Worm (Caenorhabditis elegans) whole organism, L1 larva: Measurements from ENCODE around the gene Y25C1A.2.

Experiments
- Y116A8C.19 ChIP-seq: sonication (generic microtip); optimal IDR thresholded peaks from 2 replicates; lab custom pipeline; 2016; ENCODE audit warnings: missing compliant biosample characterization, missing genetic modification characterization, borderline replicate concordance
- aha-1 ChIP-seq: fragments of 150-350 bp; optimal IDR thresholded peaks from 2 replicates; lab custom pipeline; 2014; ENCODE audit warnings: missing biosample characterization, missing genetic modification characterization
- alr-1 ChIP-seq: fragments of 200-800 bp; sonication (Bioruptor generic); optimal IDR thresholded peaks from 2 replicates; lab custom pipeline; 2018; ENCODE audit warnings: borderline replicate concordance, mild to moderate bottlenecking, missing genetic modification characterization, missing compliant biosample characterization
- ceh-63 ChIP-seq: fragments of 200-800 bp; sonication (Bioruptor generic); optimal IDR thresholded peaks from 2 replicates; lab custom pipeline; 2018; ENCODE audit warnings: mild to moderate bottlenecking, missing genetic modification characterization, missing compliant biosample characterization
- ceh-90 ChIP-seq: sonication (generic microtip); optimal IDR thresholded peaks from 2 replicates; lab custom pipeline; 2016; ENCODE audit warnings: missing genetic modification characterization, missing compliant biosample characterization
- efl-1 ChIP-seq, 4 experiments: fragments of 150-350 bp; optimal IDR thresholded peaks in 3 of 4; peaks in 1 of 4; 1 replicate in 1 of 4; 2 replicates in 3 of 4; lab custom pipeline; 2014; ENCODE audit warnings: missing biosample characterization in 2 of 4, missing genetic modification characterization in 2 of 4, missing genetic modification reagents in 2 of 4
- efl-3 ChIP-seq: fragments of 200-800 bp; sonication (Bioruptor generic); optimal IDR thresholded peaks from 2 replicates; lab custom pipeline; 2018; ENCODE audit warnings: mild to moderate bottlenecking, missing genetic modification characterization, missing compliant biosample characterization
- elt-3 ChIP-seq, 6 experiments: fragments of 150-350 bp in 1 of 6; sonication (generic microtip); optimal IDR thresholded peaks; 2 replicates each; lab custom pipeline; 2017 to 2018; ENCODE audit warnings: missing biosample characterization in 6 of 6, missing genetic modification characterization in 6 of 6, inconsistent platforms in 1 of 6
- fkh-10 ChIP-seq: sonication (generic microtip); optimal IDR thresholded peaks from 2 replicates; lab custom pipeline; 2017; ENCODE audit warnings: missing biosample characterization, missing genetic modification reagents, missing genetic modification characterization
- fkh-4 ChIP-seq: sonication (generic microtip); optimal IDR thresholded peaks from 2 replicates; lab custom pipeline; 2016; ENCODE audit warnings: missing compliant biosample characterization, missing genetic modification characterization, borderline replicate concordance
- fkh-8 ChIP-seq: sonication (generic microtip); optimal IDR thresholded peaks from 2 replicates; lab custom pipeline; 2016; ENCODE audit warnings: mild to moderate bottlenecking, missing genetic modification characterization, missing compliant biosample characterization
- fos-1 ChIP-seq: fragments of 150-350 bp; optimal IDR thresholded peaks from 2 replicates; lab custom pipeline; 2014; ENCODE audit warnings: missing biosample characterization, missing genetic modification characterization
- hlh-17 ChIP-seq: fragments of 200-800 bp; sonication (Bioruptor generic); optimal IDR thresholded peaks from 2 replicates; lab custom pipeline; 2018; ENCODE audit warnings: missing genetic modification characterization, mild to moderate bottlenecking, missing compliant biosample characterization, moderate library complexity, borderline replicate concordance
- hlh-4 ChIP-seq: sonication (generic microtip); optimal IDR thresholded peaks from 2 replicates; lab custom pipeline; 2016; ENCODE audit warnings: mild to moderate bottlenecking, missing genetic modification characterization, missing compliant biosample characterization
- irx-1 ChIP-seq: sonication (generic microtip); optimal IDR thresholded peaks from 2 replicates; lab custom pipeline; 2016; ENCODE audit warnings: missing genetic modification characterization, missing compliant biosample characterization
- jun-1 ChIP-seq: fragments of 150-350 bp; optimal IDR thresholded peaks from 2 replicates; lab custom pipeline; 2014; ENCODE audit warnings: missing biosample characterization, missing genetic modification reagents, missing genetic modification characterization
- lin-13 ChIP-seq: fragments of 150-350 bp; optimal IDR thresholded peaks from 2 replicates; lab custom pipeline; 2014; ENCODE audit warnings: missing biosample characterization, missing genetic modification reagents, missing genetic modification characterization
- lin-14 ChIP-seq: fragments of 200-800 bp; sonication (Bioruptor generic); optimal IDR thresholded peaks from 2 replicates; lab custom pipeline; 2018; ENCODE audit warnings: mild to moderate bottlenecking, missing genetic modification characterization, moderate library complexity, missing compliant biosample characterization
- lin-35 ChIP-seq, 2 experiments: fragments of 150-350 bp; optimal IDR thresholded peaks; 2 replicates each; lab custom pipeline; 2014; ENCODE audit warnings: missing biosample characterization in 2 of 2, missing genetic modification characterization in 2 of 2, missing genetic modification reagents in 2 of 2
- lsy-2 ChIP-seq, 2 experiments: fragments of 150-350 bp; optimal IDR thresholded peaks; 2 replicates each; lab custom pipeline; 2014; ENCODE audit warnings: missing biosample characterization in 2 of 2, missing genetic modification characterization in 2 of 2
- nhr-11 ChIP-seq: fragments of 150-350 bp; optimal IDR thresholded peaks from 2 replicates; lab custom pipeline; 2014; ENCODE audit warnings: missing biosample characterization, missing genetic modification characterization
- nhr-19 ChIP-seq: fragments of 200-800 bp; sonication (Bioruptor generic); conservative IDR thresholded peaks from 2 replicates; pipeline ENCODE4 v1.3.6; 2022; ENCODE audit warnings: missing genetic modification characterization, missing compliant biosample characterization
- nhr-71 ChIP-seq: sonication (generic microtip); optimal IDR thresholded peaks from 2 replicates; lab custom pipeline; 2016; ENCODE audit warnings: mild to moderate bottlenecking, missing genetic modification characterization, moderate library complexity, missing compliant biosample characterization
- nhr-76 ChIP-seq: sonication (generic microtip); optimal IDR thresholded peaks from 2 replicates; lab custom pipeline; 2017; ENCODE audit warnings: missing biosample characterization, missing genetic modification characterization
- nhr-77 ChIP-seq: fragments of 150-350 bp; optimal IDR thresholded peaks from 2 replicates; lab custom pipeline; 2014; ENCODE audit warnings: missing biosample characterization, missing genetic modification characterization
- nhr-85 ChIP-seq: sonication (generic microtip); peaks from one replicate; lab custom pipeline; 2016; ENCODE audit warnings: missing genetic modification characterization, inconsistent platforms, missing compliant biosample characterization
- nhr-90 ChIP-seq: sonication (generic microtip); optimal IDR thresholded peaks from 2 replicates; lab custom pipeline; 2016; ENCODE audit warnings: mild to moderate bottlenecking, missing genetic modification characterization, missing compliant biosample characterization; ENCODE audit not compliant: poor library complexity
- pag-3 ChIP-seq: sonication (generic microtip); optimal IDR thresholded peaks from 2 replicates; lab custom pipeline; 2017; ENCODE audit warnings: missing genetic modification characterization, mild to moderate bottlenecking, missing compliant biosample characterization, antibody characterized with exemption, borderline replicate concordance; ENCODE audit not compliant: insufficient read depth
- pax-3 ChIP-seq: fragments of 200-800 bp; sonication (Bioruptor generic); optimal IDR thresholded peaks from 2 replicates; lab custom pipeline; 2018; ENCODE audit warnings: mild to moderate bottlenecking, missing genetic modification characterization, moderate library complexity, missing compliant biosample characterization
- pqm-1 ChIP-seq: sonication (generic microtip); optimal IDR thresholded peaks from 3 replicates; lab custom pipeline; 2017; ENCODE audit warnings: missing biosample characterization, missing genetic modification characterization
- skn-1 ChIP-seq: fragments of 150-350 bp; optimal IDR thresholded peaks from 2 replicates; lab custom pipeline; 2014; ENCODE audit warnings: missing biosample characterization, missing genetic modification characterization
- sox-4 ChIP-seq: sonication (generic microtip); optimal IDR thresholded peaks from 2 replicates; lab custom pipeline; 2016; ENCODE audit warnings: missing genetic modification characterization, missing compliant biosample characterization
- sptf-1 ChIP-seq: fragments of 150-350 bp; optimal IDR thresholded peaks from 2 replicates; lab custom pipeline; 2014; ENCODE audit warnings: missing biosample characterization, missing genetic modification characterization
- swsn-7 ChIP-seq: sonication (generic microtip); optimal IDR thresholded peaks from 2 replicates; lab custom pipeline; 2016; ENCODE audit warnings: missing genetic modification characterization, missing compliant biosample characterization
- unc-86 ChIP-seq: sonication (generic microtip); optimal IDR thresholded peaks from 2 replicates; lab custom pipeline; 2016; ENCODE audit warnings: missing genetic modification characterization, missing compliant biosample characterization
- zip-4 ChIP-seq: fragments of 200-800 bp; sonication (Bioruptor generic); optimal IDR thresholded peaks from 2 replicates; lab custom pipeline; 2018; ENCODE audit warnings: mild to moderate bottlenecking, missing genetic modification characterization, moderate library complexity, missing compliant biosample characterization

The Y25C1A.2 gene

ce11 chrII:3064631-3065030 is 47.8 kb upstream of the Y25C1A.2 start:
- TF ChIP-seq nhr-85 (tag; lab: Kevin White, UChicago): no peak
- no peak for TF ChIP-seq unc-86 (tag; lab: Kevin White, UChicago)
- TF ChIP-seq sptf-1: no peak
- TF ChIP-seq fkh-4: no peak
- no peak for TF ChIP-seq fos-1 (tag; lab: Kevin White, UChicago)
- TF ChIP-seq pqm-1 (tag; lab: Kevin White, UChicago): no peak
- no peak for TF ChIP-seq aha-1 (tag; lab: Kevin White, UChicago)
- TF ChIP-seq nhr-71: no peak
- no peak for TF ChIP-seq alr-1 (tag; lab: Kevin White, UChicago)
- no peak for TF ChIP-seq fkh-8 (tag; lab: Kevin White, UChicago)
- no peak for TF ChIP-seq nhr-11 (tag; lab: Kevin White, UChicago)
- no peak for TF ChIP-seq hlh-4 (tag; lab: Kevin White, UChicago)
- TF ChIP-seq hlh-17 (GFP tag; lab: Kevin White, UChicago): no peak
- TF ChIP-seq irx-1 (tag; lab: Kevin White, UChicago): no peak
- no peak for TF ChIP-seq zip-4 (GFP tag; lab: Kevin White, UChicago)
- TF ChIP-seq lin-35 (GFP tag; optimal IDR thresholded peaks at IDR 0.05; lab: Kevin White, UChicago): no peak

- TF ChIP-seq fkh-10 (GFP tag; lab: Kevin White, UChicago) (no peak), efl-1 (optimal IDR thresholded peaks at IDR 0.05; lab: Kevin White, UChicago) (no peak), efl-1 (GFP tag; optimal IDR thresholded peaks at IDR 0.05 in 1 of 2; lab: Kevin White, UChicago) (peak in 1 of 2 experiments; percentile 90), nhr-85 (tag; lab: Kevin White, UChicago) (peak; percentile 35)
Observed at ce11 chrII:3065086-3065485, 47.3 kb upstream of the Y25C1A.2 start.

DNA sequence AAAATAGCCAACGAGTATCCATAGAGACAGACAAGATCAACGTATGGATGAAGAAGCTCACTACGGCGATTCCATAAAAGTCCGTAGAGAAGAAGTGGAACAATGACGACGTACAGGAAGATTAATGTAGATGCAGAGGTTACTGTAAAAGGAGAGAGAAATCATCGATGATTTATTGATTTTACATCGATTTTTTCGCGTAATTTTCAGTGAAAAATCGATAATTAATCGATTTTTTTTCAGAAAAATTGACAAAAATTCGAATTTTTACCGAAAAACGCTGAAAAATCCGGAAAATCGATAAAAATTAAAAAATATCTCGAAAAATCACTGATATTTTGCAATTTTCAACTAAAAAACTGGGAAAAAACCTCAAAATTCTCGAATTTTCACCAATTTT is 46.0 kb upstream of the Y25C1A.2 start:
- TF ChIP-seq lin-35 (GFP tag; optimal IDR thresholded peaks at IDR 0.05; lab: Kevin White, UChicago): no peak
- TF ChIP-seq lin-14 (GFP tag; lab: Kevin White, UChicago): no peak
- no peak for TF ChIP-seq nhr-11 (tag; lab: Kevin White, UChicago)
- no peak for TF ChIP-seq pag-3 (tag; lab: Kevin White, UChicago)
- TF ChIP-seq unc-86 (tag; lab: Kevin White, UChicago): no peak
- no peak for TF ChIP-seq nhr-90 (tag; lab: Kevin White, UChicago)
- no peak for TF ChIP-seq fkh-4
- TF ChIP-seq Y116A8C.19 (tag; lab: Kevin White, UChicago): no peak
- TF ChIP-seq nhr-76: no peak

ce11 chrII:3067447-3067846 is 45.0 kb upstream of the Y25C1A.2 start:
- TF ChIP-seq lin-13 (GFP tag; lab: Kevin White, UChicago): no peak
- no peak for TF ChIP-seq nhr-90 (tag; lab: Kevin White, UChicago)
- no peak for TF ChIP-seq pax-3 (tag; lab: Kevin White, UChicago)
- TF ChIP-seq jun-1: no peak
- no peak for TF ChIP-seq nhr-19 (GFP tag; lab: Robert Waterston, UW)
- TF ChIP-seq swsn-7 (tag; lab: Kevin White, UChicago): no peak
- TF ChIP-seq sox-4 (tag; lab: Kevin White, UChicago): no peak
- TF ChIP-seq elt-3 (tag; optimal IDR thresholded peaks at IDR 0.05; lab: Kevin White, UChicago): no peak
- TF ChIP-seq nhr-11 (tag; lab: Kevin White, UChicago): no peak
- no peak for TF ChIP-seq efl-3 (GFP tag; lab: Kevin White, UChicago)
- no peak for TF ChIP-seq ceh-90 (tag; lab: Kevin White, UChicago)
- TF ChIP-seq skn-1 (tag; lab: Kevin White, UChicago): no peak
- no peak for TF ChIP-seq irx-1 (tag; lab: Kevin White, UChicago)
- TF ChIP-seq ceh-63 (GFP tag; lab: Kevin White, UChicago): no peak
- TF ChIP-seq nhr-77: no peak
- no peak for TF ChIP-seq lsy-2 (tag; optimal IDR thresholded peaks at IDR 0.05; lab: Kevin White, UChicago)
